Worm (Caenorhabditis elegans) whole organism, mixed stage, embryonic: Measurements from ENCODE around the gene T03G11.10.

ENCODE experiments used
- ceh-43 ChIP-seq: fragments of 200-800 bp; sonication (Bioruptor generic); optimal IDR thresholded peaks from 2 replicates; lab custom pipeline; 2018; ENCODE audit warnings: mild to moderate bottlenecking, missing genetic modification characterization, moderate library complexity, missing compliant biosample characterization
- elt-1 ChIP-seq: sonication (generic microtip); optimal IDR thresholded peaks from 2 replicates; lab custom pipeline; 2017; ENCODE audit warnings: missing genetic modification characterization, mild to moderate bottlenecking, missing compliant biosample characterization, antibody characterized with exemption, moderate library complexity, borderline replicate concordance; ENCODE audit not compliant: insufficient read depth
- elt-3 ChIP-seq: fragments of 150-350 bp; optimal IDR thresholded peaks from 2 replicates; lab custom pipeline; 2014; ENCODE audit warnings: missing biosample characterization, missing genetic modification characterization
- lsy-2 ChIP-seq: fragments of 150-350 bp; optimal IDR thresholded peaks from 2 replicates; lab custom pipeline; 2014; ENCODE audit warnings: missing biosample characterization, missing genetic modification characterization
- mab-5 ChIP-seq: fragments of 150-350 bp; optimal IDR thresholded peaks from 2 replicates; lab custom pipeline; 2014; ENCODE audit warnings: missing biosample characterization, missing genetic modification characterization
- nhr-12 ChIP-seq: fragments of 150-350 bp; optimal IDR thresholded peaks from 2 replicates; lab custom pipeline; 2014; ENCODE audit warnings: missing biosample characterization, missing genetic modification characterization
- nhr-237 ChIP-seq: fragments of 150-350 bp; optimal IDR thresholded peaks from 2 replicates; lab custom pipeline; 2014; ENCODE audit warnings: missing biosample characterization, missing genetic modification characterization
- snpc-4 ChIP-seq: fragments of 150-350 bp; optimal IDR thresholded peaks from 2 replicates; lab custom pipeline; 2014; ENCODE audit warnings: missing biosample characterization, missing genetic modification characterization
- sptf-1 ChIP-seq: sonication (generic microtip); optimal IDR thresholded peaks from 2 replicates; lab custom pipeline; 2017; ENCODE audit warnings: mild to moderate bottlenecking, missing genetic modification characterization, moderate library complexity, missing compliant biosample characterization
- tbx-8 ChIP-seq: fragments of 200-800 bp; sonication (Bioruptor generic); optimal IDR thresholded peaks from 2 replicates; lab custom pipeline; 2018; ENCODE audit warnings: mild to moderate bottlenecking, missing genetic modification characterization, moderate library complexity, missing compliant biosample characterization
- unc-39 ChIP-seq: fragments of 150-350 bp; optimal IDR thresholded peaks from 2 replicates; lab custom pipeline; 2014; ENCODE audit warnings: missing biosample characterization, missing genetic modification characterization
- zip-8 ChIP-seq: fragments of 150-350 bp; optimal IDR thresholded peaks from 2 replicates; lab custom pipeline; 2014; ENCODE audit warnings: missing biosample characterization, missing genetic modification characterization

- no peak for TF ChIP-seq unc-39 (tag; lab: Kevin White, UChicago)
- no peak for TF ChIP-seq elt-3 (tag; lab: Kevin White, UChicago)
- TF ChIP-seq elt-1 (tag; lab: Kevin White, UChicago), result no peak
- TF ChIP-seq tbx-8, result no peak
- TF ChIP-seq zip-8 (tag; lab: Kevin White, UChicago), result no peak
- no peak for TF ChIP-seq nhr-237 (tag; lab: Kevin White, UChicago)
- no peak for TF ChIP-seq nhr-12
- no peak for TF ChIP-seq lsy-2
- no peak for TF ChIP-seq mab-5 (tag; lab: Kevin White, UChicago)
- TF ChIP-seq snpc-4, result no peak
- TF ChIP-seq sptf-1, result no peak
- no peak for TF ChIP-seq ceh-43 (GFP tag; lab: Kevin White, UChicago)
Observed at ce11 chrX:5121789-5122188, 49.2 kb downstream of the T03G11.10 start.
